Worm (Caenorhabditis elegans): Measurements from ENCODE around the gene C34F11.1.

The C34F11.1 gene

DNA sequence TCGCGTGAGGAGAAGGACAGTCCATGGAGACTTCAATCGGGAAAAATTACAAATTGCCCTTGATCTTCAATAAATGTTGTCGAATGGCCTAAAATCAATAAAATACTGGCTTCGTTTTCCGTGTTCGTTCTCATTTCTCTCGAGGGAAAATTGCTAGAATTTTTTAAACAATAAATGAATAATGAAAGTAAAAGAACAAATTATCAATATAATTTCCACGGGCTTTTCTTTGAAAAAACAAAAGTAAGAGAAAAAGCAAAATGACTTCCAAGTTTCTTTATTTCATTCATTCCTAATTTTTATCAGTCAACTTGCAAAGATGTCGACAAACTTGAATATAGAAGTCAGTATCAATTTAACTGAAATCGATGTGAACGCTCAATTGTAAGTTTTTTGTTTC, at the start of gene C34F11.1:
C34F11.1 (plus strand) TSS at position 301 of the 400 bp plus-strand sequence.
- no peak for TF ChIP-seq unc-62 (GFP tag; optimal IDR thresholded peaks at IDR 0.05)

DNA sequence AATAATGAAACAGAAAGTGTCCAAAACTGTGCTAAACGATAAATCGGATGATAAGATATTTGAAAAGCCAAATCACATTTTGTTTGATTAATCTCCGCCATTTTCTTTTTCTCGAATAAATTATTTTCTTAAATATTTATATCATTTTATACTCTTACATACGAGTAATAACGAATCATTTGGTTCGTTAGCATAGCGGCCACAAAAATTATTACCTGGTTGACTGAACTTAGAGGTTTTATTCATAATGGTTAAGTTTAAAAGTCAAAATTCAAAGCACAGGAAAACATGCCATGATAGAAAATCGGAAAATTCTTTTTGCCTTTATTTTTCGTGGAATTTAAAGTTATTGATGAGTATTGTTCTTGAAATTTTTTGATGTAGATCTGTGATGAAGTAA, 49.5 kb upstream of the C34F11.1 start, which contains the start of gene srb-5:
srb-5 (minus strand) TSS at position 101 of the 400 bp plus-strand sequence.
- no peak for TF ChIP-seq unc-62 (GFP tag; optimal IDR thresholded peaks at IDR 0.05)

ce11 chrII:5166738-5167137, 46.0 kb upstream of the C34F11.1 start, which contains the start of gene srb-3:
Gene srb-3, minus strand, starts transcription at chrII:5166838.
- TF ChIP-seq unc-62 (GFP tag; optimal IDR thresholded peaks at IDR 0.05) = no peak

DNA sequence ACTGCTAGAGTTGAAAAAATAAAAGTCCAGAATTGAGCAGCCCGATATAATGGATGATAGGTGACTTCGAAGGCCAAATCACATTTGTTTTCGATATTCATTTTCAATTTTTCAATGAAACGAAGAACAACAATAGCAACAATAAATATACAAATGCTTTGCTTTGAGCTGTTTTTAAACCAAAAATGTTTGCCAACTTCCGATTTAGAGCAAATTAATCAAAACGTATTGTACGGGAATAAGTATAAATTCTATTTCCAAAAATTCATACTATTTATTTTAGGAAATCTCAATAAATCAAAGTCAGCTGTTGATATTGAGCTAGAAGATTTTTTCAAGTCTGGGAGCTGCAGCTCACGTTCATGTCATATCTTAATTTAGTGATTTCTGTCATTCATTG, 41.8 kb upstream of the C34F11.1 start, which contains the start of gene srb-1:
srb-1 (minus strand) TSS at position 101 of the 400 bp plus-strand sequence.
- no peak for TF ChIP-seq unc-62 (GFP tag; optimal IDR thresholded peaks at IDR 0.05)

DNA sequence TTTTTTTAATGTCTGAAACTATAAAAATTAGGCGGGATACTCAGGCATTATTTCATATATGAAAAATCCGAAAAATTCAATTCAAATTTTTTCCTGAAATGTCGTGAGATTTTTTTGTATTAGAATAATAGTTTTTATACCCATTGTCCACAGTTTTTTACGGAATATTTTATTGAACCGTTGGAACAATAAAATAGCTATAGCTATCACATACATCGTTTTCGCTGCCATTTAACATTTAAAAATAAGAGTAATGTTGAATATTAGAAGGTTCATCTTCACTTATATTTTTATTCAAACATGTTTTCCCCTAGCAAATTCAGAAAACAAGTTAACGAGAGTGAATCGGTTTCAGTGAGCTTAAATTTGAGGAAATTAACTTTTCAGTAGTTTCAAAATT, 41.2 kb upstream of the C34F11.1 start, which contains the start of gene C27D6.15:
C27D6.15 (plus strand) TSS at position 301 of the 400 bp plus-strand sequence.
- TF ChIP-seq unc-62 (GFP tag; optimal IDR thresholded peaks at IDR 0.05) = no peak

ce11 chrII:5172451-5172850, 40.3 kb upstream of the C34F11.1 start, which contains the start of gene C27D6.1:
Gene C27D6.1, plus strand, starts transcription at chrII:5172751.
- no peak for TF ChIP-seq unc-62 (GFP tag; optimal IDR thresholded peaks at IDR 0.05)

ce11 chrII:5174370-5174769, 38.4 kb upstream of the C34F11.1 start, which contains the start of gene C27D6.3:
Gene C27D6.3, minus strand, starts transcription at chrII:5174470.
- no peak for TF ChIP-seq unc-62 (GFP tag; optimal IDR thresholded peaks at IDR 0.05)

ce11 chrII:5176934-5177333, 35.8 kb upstream of the C34F11.1 start:
- no peak for TF ChIP-seq unc-62 (GFP tag; optimal IDR thresholded peaks at IDR 0.05)

- no peak for TF ChIP-seq unc-62 (GFP tag; optimal IDR thresholded peaks at IDR 0.05)
Measured at ce11 chrII:5177902-5178301, 34.9 kb upstream of the C34F11.1 start, which contains the start of gene C27D6.12. Gene C27D6.12, minus strand, starts transcription at chrII:5178002.

DNA sequence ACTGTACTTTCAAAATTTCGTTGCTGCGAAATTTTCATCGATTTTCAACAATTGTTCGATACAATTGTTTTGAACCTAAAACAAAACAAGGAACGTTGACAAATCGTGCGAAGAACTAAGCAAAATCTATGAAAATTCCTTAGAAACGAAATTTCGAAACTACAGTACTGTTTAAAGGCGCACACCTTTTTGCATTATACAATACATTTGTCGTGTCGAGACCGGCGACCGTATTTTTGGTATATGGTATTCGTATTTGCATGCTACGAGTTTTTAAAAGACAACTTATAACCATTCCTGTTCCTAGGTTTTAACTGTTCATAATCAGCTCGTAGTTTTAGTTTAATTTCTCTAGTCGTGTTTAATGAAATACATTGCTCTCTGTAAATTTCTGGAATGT, 34.2 kb upstream of the C34F11.1 start:
- no peak for TF ChIP-seq unc-62 (GFP tag; optimal IDR thresholded peaks at IDR 0.05)

DNA sequence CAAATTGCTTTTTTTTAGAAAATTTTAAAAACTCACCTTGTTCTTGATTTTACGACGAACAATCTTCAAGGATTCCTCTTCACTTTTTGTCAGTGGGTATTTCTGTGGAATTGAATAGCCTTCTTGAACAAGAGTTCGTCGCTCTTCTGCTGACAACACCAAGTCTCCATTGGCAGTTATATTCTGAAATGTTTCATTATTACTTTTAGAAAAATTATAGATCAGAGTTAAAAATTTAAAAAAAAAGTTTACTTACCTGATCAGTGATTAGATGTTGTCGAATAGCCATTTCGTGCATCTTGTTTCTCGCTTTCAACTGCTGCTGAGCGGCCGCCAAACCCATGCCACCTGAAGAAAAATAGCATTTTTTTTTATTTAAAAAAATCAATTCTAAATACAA, 32.5 kb upstream of the C34F11.1 start:
- TF ChIP-seq unc-62 (GFP tag; optimal IDR thresholded peaks at IDR 0.05) = no peak

- TF ChIP-seq unc-62 (GFP tag; optimal IDR thresholded peaks at IDR 0.05) = no peak
Measured at ce11 chrII:5181497-5181896, 31.3 kb upstream of the C34F11.1 start.

DNA sequence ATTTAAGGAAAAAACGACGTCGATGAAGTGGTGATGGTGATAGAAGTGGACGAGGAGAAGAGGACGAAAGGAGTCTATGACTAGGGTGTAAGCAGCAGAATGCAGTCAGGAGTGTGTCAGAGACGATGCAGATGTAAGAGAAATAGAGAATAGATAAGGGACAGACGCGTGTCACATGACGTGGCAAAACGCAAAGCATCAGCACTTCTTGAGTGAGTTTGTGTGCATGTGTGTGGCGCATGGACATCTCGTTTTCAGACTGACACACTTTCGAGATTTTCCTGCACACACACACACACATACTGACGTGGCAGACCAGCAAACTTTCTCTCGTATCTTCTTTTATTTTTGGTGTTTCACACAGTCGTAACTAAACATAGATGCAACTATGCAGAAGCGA, 30.3 kb upstream of the C34F11.1 start:
- TF ChIP-seq unc-62 (GFP tag; optimal IDR thresholded peaks at IDR 0.05) = no peak

ce11 chrII:5183207-5183606, 29.6 kb upstream of the C34F11.1 start:
- no peak for TF ChIP-seq unc-62 (GFP tag; optimal IDR thresholded peaks at IDR 0.05)

DNA sequence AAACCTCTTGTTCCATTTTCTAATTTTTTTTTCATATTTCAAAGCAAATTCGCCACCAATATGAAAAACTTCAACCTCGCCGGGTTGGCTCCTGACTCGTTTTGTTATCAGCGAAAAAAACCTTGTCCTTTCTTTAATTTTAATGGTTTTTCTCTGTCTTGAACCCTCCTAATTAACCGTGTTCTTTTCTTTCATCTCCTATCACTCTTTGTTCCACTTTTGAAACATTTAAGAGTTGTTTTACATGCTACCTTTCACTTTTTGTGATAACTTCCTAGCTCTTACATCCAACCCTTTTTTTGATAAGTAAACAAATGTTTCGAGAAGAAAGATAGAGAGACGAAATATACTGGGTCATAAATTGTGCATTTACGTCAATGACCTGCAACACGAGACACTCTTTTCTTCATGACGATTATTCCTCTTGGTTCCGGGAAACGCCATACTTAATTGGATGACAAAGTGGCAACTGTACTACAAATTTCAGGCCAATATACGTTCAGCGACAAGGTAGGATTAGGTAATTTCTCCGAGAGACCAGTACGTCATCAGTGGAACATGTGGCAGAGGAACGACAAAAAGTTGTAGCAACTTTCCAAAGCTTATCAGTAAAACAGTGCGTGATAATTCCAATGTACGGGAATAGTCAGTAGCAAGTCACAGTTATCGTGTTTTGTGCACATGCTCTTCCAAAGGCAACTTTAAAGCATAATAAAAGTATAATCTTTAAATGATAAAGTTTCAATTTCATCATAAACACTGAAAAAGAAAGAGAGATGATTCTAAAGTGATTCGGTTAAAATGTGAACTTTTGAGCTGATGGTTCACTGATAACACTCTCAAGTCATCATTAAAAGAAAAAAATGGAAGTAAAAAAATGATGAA, 27.9 kb upstream of the C34F11.1 start:
- TF ChIP-seq unc-62 (GFP tag; optimal IDR thresholded peaks at IDR 0.05) = no peak

DNA sequence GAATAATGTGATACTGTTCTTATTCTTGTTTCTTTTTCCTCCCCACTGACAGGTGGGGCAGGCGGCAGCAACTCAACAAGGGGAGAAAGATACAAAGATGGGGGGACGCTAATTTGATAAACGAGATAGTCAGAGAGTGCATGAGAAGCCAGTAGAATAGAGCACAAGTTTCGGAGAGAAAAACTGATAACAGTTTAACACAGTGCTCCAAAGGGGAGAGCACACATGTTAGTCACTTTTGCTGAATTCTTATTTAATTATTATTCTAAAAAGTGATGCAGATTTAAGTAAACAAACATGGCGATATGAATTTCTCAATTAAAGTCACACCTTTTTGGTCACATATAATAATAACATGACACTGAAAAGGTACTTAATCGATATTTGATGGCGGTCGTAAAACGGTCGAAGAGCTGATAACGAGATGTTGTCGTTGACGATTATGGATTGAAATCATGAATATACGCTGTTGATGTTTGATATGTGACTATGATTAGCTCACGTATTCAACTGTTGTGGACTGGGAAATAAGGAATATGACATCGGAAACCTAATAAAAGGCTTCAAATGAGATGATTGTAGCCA, 26.7 kb upstream of the C34F11.1 start:
- TF ChIP-seq unc-62 (GFP tag; optimal IDR thresholded peaks at IDR 0.05) = no peak

DNA sequence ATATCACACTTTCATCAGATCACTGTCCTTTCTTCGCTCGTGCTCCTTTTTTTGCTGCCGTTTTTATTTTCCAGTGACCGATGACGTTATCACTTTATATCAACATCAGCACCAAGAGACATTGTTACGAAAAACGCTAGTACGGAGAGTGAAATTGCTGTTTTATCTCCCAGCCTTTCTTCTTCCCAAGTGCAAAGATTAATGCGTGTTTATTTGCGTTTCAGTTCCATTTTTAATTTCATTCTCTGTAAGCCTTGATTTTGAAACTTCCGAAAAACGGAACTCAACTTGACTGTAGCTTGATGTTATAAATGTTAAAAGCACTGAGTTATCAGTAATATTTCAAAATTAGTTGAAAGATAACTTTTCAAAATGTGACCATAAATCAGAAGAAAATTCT, 25.9 kb upstream of the C34F11.1 start:
- no peak for TF ChIP-seq unc-62 (GFP tag; optimal IDR thresholded peaks at IDR 0.05)
